Worm (Caenorhabditis elegans) whole organism, late embryonic: ENCODE measurements around the gene T22D1.3.

Source experiments
- F13H6.1 ChIP-seq: sonication (generic microtip); optimal IDR thresholded peaks from 2 replicates; lab custom pipeline; 2016; ENCODE audit warnings: missing genetic modification characterization, missing compliant biosample characterization
- K02D7.2 ChIP-seq: sonication (generic microtip); optimal IDR thresholded peaks from 2 replicates; lab custom pipeline; 2017; ENCODE audit warnings: mild to moderate bottlenecking, missing genetic modification characterization, missing compliant biosample characterization
- ahr-1 ChIP-seq: sonication (generic microtip); optimal IDR thresholded peaks from 2 replicates; lab custom pipeline; 2016; ENCODE audit warnings: missing genetic modification characterization, missing compliant biosample characterization
- ceh-2 ChIP-seq: sonication (generic microtip); optimal IDR thresholded peaks from 2 replicates; lab custom pipeline; 2016; ENCODE audit warnings: missing genotype, missing genetic modification characterization, missing compliant biosample characterization
- ceh-24 ChIP-seq: sonication (generic microtip); optimal IDR thresholded peaks from 2 replicates; lab custom pipeline; 2016; ENCODE audit warnings: mild to moderate bottlenecking, missing genetic modification characterization, missing compliant biosample characterization
- dmd-4 ChIP-seq: sonication (generic microtip); optimal IDR thresholded peaks from 2 replicates; lab custom pipeline; 2016; ENCODE audit warnings: borderline replicate concordance, missing genetic modification characterization, missing compliant biosample characterization
- fax-1 ChIP-seq: sonication (generic microtip); optimal IDR thresholded peaks from 2 replicates; lab custom pipeline; 2016; ENCODE audit warnings: missing genotype, missing genetic modification characterization, missing compliant biosample characterization
- hlh-30 ChIP-seq: sonication (generic microtip); optimal IDR thresholded peaks from 2 replicates; lab custom pipeline; 2017; ENCODE audit warnings: antibody characterized with exemption, missing genetic modification characterization, missing compliant biosample characterization; ENCODE audit not compliant: insufficient read depth
- mec-3 ChIP-seq: sonication (generic microtip); optimal IDR thresholded peaks from 2 replicates; lab custom pipeline; 2016; ENCODE audit warnings: borderline replicate concordance, missing genetic modification characterization, missing compliant biosample characterization
- nfya-1 ChIP-seq: sonication (generic microtip); optimal IDR thresholded peaks from 2 replicates; lab custom pipeline; 2017; ENCODE audit warnings: missing genetic modification characterization, mild to moderate bottlenecking, missing compliant biosample characterization, antibody characterized with exemption, moderate library complexity
- pqm-1 ChIP-seq: sonication (generic microtip); optimal IDR thresholded peaks from 2 replicates; lab custom pipeline; 2016; ENCODE audit warnings: missing genetic modification characterization, missing compliant biosample characterization
- pros-1 ChIP-seq: fragments of 150-350 bp; optimal IDR thresholded peaks from 2 replicates; lab custom pipeline; 2014; ENCODE audit warnings: missing biosample characterization, missing genetic modification reagents, missing genetic modification characterization
- sdc-2 ChIP-seq: sonication (generic microtip); optimal IDR thresholded peaks from 2 replicates; lab custom pipeline; 2016; ENCODE audit warnings: missing genotype, missing genetic modification characterization, missing compliant biosample characterization
- tbx-7 ChIP-seq: sonication (generic microtip); optimal IDR thresholded peaks from 2 replicates; lab custom pipeline; 2016; ENCODE audit warnings: missing genotype, missing genetic modification characterization, missing compliant biosample characterization

DNA sequence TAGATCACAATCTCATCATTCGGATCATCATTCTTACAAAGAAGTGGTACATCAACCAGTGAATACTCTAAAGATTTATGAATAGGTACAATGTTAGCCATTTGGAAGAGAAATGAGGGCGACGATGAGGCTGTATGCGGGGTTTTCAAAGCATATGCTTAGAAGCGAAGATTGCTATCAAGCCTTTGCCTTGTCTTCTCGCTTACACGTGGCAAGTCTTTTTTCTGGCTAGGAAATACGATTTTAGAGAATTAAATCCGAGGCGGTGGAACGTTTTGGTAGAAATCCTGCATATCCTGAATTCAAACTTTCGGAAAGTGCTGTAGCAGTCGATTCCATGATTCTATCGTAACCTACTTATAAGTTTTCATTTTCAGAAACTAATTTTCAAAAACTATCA is 6.7 kb downstream of the T22D1.3 start, which contains the start of gene T22D1.18:
- TF ChIP-seq pqm-1 (tag; lab: Kevin White, UChicago) = no peak
- no peak for TF ChIP-seq pros-1
- TF ChIP-seq mec-3 (tag; lab: Kevin White, UChicago) = no peak
- TF ChIP-seq ceh-2 (tag; lab: Kevin White, UChicago) = no peak
- no peak for TF ChIP-seq ceh-24 (tag; lab: Kevin White, UChicago)
- no peak for TF ChIP-seq nfya-1 (tag; lab: Kevin White, UChicago)
- no peak for TF ChIP-seq fax-1 (tag; lab: Kevin White, UChicago)
- no peak for TF ChIP-seq ahr-1 (tag; lab: Kevin White, UChicago)
- TF ChIP-seq hlh-30 (tag; lab: Kevin White, UChicago) = no peak
- no peak for TF ChIP-seq tbx-7 (tag; lab: Kevin White, UChicago)
- no peak for TF ChIP-seq dmd-4 (tag; lab: Kevin White, UChicago)
- TF ChIP-seq sdc-2 (tag; lab: Kevin White, UChicago) = no peak
- no peak for TF ChIP-seq K02D7.2 (tag; lab: Kevin White, UChicago)
- no peak for TF ChIP-seq F13H6.1 (tag; lab: Kevin White, UChicago)
